Fruit fly (Drosophila melanogaster) whole organism, prepupa: ENCODE data around the gene CG43658.

ENCODE experiments used
- CG11294 ChIP-seq: fragments of 200-800 bp; sonication (Bioruptor generic); IDR thresholded peaks from 2 replicates; pipeline ENCODE4 v1.3.6; 2022; ENCODE audit warnings: missing biosample characterization, missing genetic modification characterization
- CG11762 ChIP-seq: fragments of 200-800 bp; sonication (Bioruptor generic); optimal IDR thresholded peaks from 3 replicates; lab custom pipeline; 2016; ENCODE audit warnings: missing biosample characterization, missing genetic modification characterization; ENCODE audit not compliant: insufficient read depth
- CG11902 ChIP-seq: fragments of 200-800 bp; sonication (Bioruptor generic); optimal IDR thresholded peaks from 3 replicates; lab custom pipeline; 2016; ENCODE audit warnings: missing biosample characterization, missing genetic modification characterization
- CG4318 ChIP-seq: fragments of 200-800 bp; sonication (Bioruptor generic); optimal IDR thresholded peaks from 3 replicates; lab custom pipeline; 2017; ENCODE audit warnings: missing biosample characterization, mild to moderate bottlenecking, missing genetic modification characterization
- CG6163 ChIP-seq: fragments of 200-800 bp; sonication (Bioruptor generic); IDR thresholded peaks from 3 replicates; pipeline ENCODE4 v1.3.6; 2022; ENCODE audit warnings: missing biosample characterization, missing genetic modification characterization
- CG6854 ChIP-seq: fragments of 200-800 bp; sonication (Bioruptor generic); optimal IDR thresholded peaks from 2 replicates; lab custom pipeline; 2017; ENCODE audit warnings: missing biosample characterization, mild to moderate bottlenecking, missing genetic modification characterization
- Hr38 ChIP-seq: sonication (Bioruptor generic); optimal IDR thresholded peaks from 2 replicates; lab custom pipeline; 2016; ENCODE audit warnings: missing biosample characterization, missing genetic modification characterization
- Smox ChIP-seq: fragments of 200-800 bp; sonication (Bioruptor generic); optimal IDR thresholded peaks from 3 replicates; lab custom pipeline; 2016; ENCODE audit warnings: missing biosample characterization, missing genetic modification characterization
- Sox102F ChIP-seq: fragments of 200-800 bp; sonication (Bioruptor generic); optimal IDR thresholded peaks from 2 replicates; lab custom pipeline; 2016; ENCODE audit warnings: missing biosample characterization, mild to moderate bottlenecking, missing genetic modification characterization
- dsx ChIP-seq: fragments of 200-800 bp; optimal IDR thresholded peaks from 3 replicates; lab custom pipeline; 2019; ENCODE audit warnings: missing biosample characterization, mild to moderate bottlenecking, missing genetic modification characterization, moderate library complexity; ENCODE audit not compliant: poor library complexity, severe bottlenecking
- eg ChIP-seq: fragments of 200-800 bp; sonication (Bioruptor generic); IDR thresholded peaks from 3 replicates; pipeline ENCODE4 v1.3.6; 2022; ENCODE audit warnings: missing biosample characterization, missing genetic modification characterization
- fkh ChIP-seq: fragments of 200-800 bp; sonication (Bioruptor generic); optimal IDR thresholded peaks from 3 replicates; lab custom pipeline; 2017; ENCODE audit warnings: missing biosample characterization, mild to moderate bottlenecking, missing genetic modification characterization, moderate library complexity
- net ChIP-seq: fragments of 200-800 bp; sonication (Bioruptor generic); optimal IDR thresholded peaks from 3 replicates; lab custom pipeline; 2016; ENCODE audit warnings: missing biosample characterization, missing genetic modification characterization

- TF ChIP-seq eg (GFP tag; lab: Robert Waterston, UW): no peak
- TF ChIP-seq dsx (GFP tag; lab: Kevin White, UChicago): no peak
- TF ChIP-seq Sox102F (GFP tag; lab: Kevin White, UChicago): no peak
- TF ChIP-seq Smox: no peak
- TF ChIP-seq CG11294: no peak
- TF ChIP-seq net: no peak
- no peak for TF ChIP-seq CG4318 (GFP tag; lab: Kevin White, UChicago)
- TF ChIP-seq CG11762 (GFP tag; lab: Kevin White, UChicago): no peak
- no peak for TF ChIP-seq CG11902 (GFP tag; lab: Kevin White, UChicago)
- no peak for TF ChIP-seq Hr38
- TF ChIP-seq CG6854 (GFP tag; lab: Kevin White, UChicago): no peak
- no peak; the same call in 2 of the 3 replicates for TF ChIP-seq CG6163
- no peak for TF ChIP-seq fkh
These were observed 47.2 kb downstream of the CG43658 start for dm6 chrX:17513801-17514200.
